Fruit fly (Drosophila melanogaster) whole organism, embryonic: ENCODE measurements around the gene CG7173.

Source experiments
- CG12219 ChIP-seq: fragments of 200-800 bp; sonication (Bioruptor generic); optimal IDR thresholded peaks from 3 replicates; lab custom pipeline; 2018; ENCODE audit warnings: missing biosample characterization, mild to moderate bottlenecking, missing genetic modification characterization
- CG12236 ChIP-seq: fragments of 200-800 bp; sonication (Bioruptor generic); optimal IDR thresholded peaks from 2 replicates; lab custom pipeline; 2016; ENCODE audit warnings: missing biosample characterization, missing genetic modification characterization
- CG12659 ChIP-seq: fragments of 200-800 bp; sonication (Bioruptor generic); optimal IDR thresholded peaks from 3 replicates; lab custom pipeline; 2017; ENCODE audit warnings: mild to moderate bottlenecking, missing biosample characterization, missing genetic modification reagents, missing genetic modification characterization
- CG17186 ChIP-seq: fragments of 200-800 bp; sonication (Bioruptor generic); optimal IDR thresholded peaks from 3 replicates; lab custom pipeline; 2017; ENCODE audit warnings: missing biosample characterization, missing genetic modification reagents, missing genetic modification characterization
- CG18011 ChIP-seq: fragments of 200-800 bp; sonication (Bioruptor generic); optimal IDR thresholded peaks from 2 replicates; lab custom pipeline; 2017; ENCODE audit warnings: missing biosample characterization, missing genetic modification characterization, mild to moderate bottlenecking, moderate library complexity, missing genotype
- CG18619 ChIP-seq: fragments of 200-800 bp; sonication (Bioruptor generic); optimal IDR thresholded peaks from 3 replicates; lab custom pipeline; 2017; ENCODE audit warnings: missing biosample characterization, mild to moderate bottlenecking, missing genetic modification characterization
- CG2712 ChIP-seq: fragments of 200-800 bp; optimal IDR thresholded peaks from 3 replicates; lab custom pipeline; 2019; ENCODE audit warnings: missing biosample characterization, mild to moderate bottlenecking, missing genetic modification characterization, moderate library complexity
- CG30403 ChIP-seq: fragments of 200-800 bp; sonication (Bioruptor generic); optimal IDR thresholded peaks from 3 replicates; lab custom pipeline; 2016; ENCODE audit warnings: missing biosample characterization, missing genetic modification characterization
- CG34224 ChIP-seq: fragments of 200-800 bp; sonication (Bioruptor generic); IDR thresholded peaks from 3 replicates; pipeline ENCODE4 v1.3.6; 2022; ENCODE audit warnings: missing biosample characterization, missing genetic modification characterization; ENCODE audit not compliant: partially characterized antibody
- CG3726 ChIP-seq: fragments of 200-800 bp; sonication (Bioruptor generic); IDR thresholded peaks from 3 replicates; pipeline ENCODE4, ENCODE4 v1.3.6; 2022; ENCODE audit warnings: missing biosample characterization, missing genetic modification characterization
- CG4424 ChIP-seq: fragments of 200-800 bp; sonication (Bioruptor generic); optimal IDR thresholded peaks from 3 replicates; lab custom pipeline; 2016; ENCODE audit warnings: missing biosample characterization, missing genetic modification characterization
- CG4820 ChIP-seq: fragments of 200-800 bp; sonication (Bioruptor generic); optimal IDR thresholded peaks from 3 replicates; lab custom pipeline; 2016; ENCODE audit warnings: missing biosample characterization, missing genetic modification characterization
- CG6272 ChIP-seq: fragments of 200-800 bp; sonication (Bioruptor generic); IDR thresholded peaks from 2 replicates; pipeline ENCODE4 v1.3.6; 2022; ENCODE audit warnings: missing biosample characterization, missing genetic modification characterization
- CG6791 ChIP-seq: fragments of 200-800 bp; sonication (Bioruptor generic); IDR thresholded peaks from 3 replicates; pipeline ENCODE4 v1.3.6; 2022; ENCODE audit warnings: missing biosample characterization, missing genetic modification characterization; ENCODE audit not compliant: partially characterized antibody
- CG7556 ChIP-seq: fragments of 200-800 bp; sonication (Bioruptor generic); optimal IDR thresholded peaks from 2 replicates; lab custom pipeline; 2017; ENCODE audit warnings: missing biosample characterization, mild to moderate bottlenecking, missing genetic modification characterization
- CG9437 ChIP-seq: fragments of 200-800 bp; sonication (Bioruptor generic); optimal IDR thresholded peaks from 2 replicates; lab custom pipeline; 2018; ENCODE audit warnings: missing biosample characterization, mild to moderate bottlenecking, missing genetic modification characterization
- CG9609 ChIP-seq: fragments of 200-800 bp; sonication (Bioruptor generic); optimal IDR thresholded peaks from 3 replicates; lab custom pipeline; 2016; ENCODE audit warnings: missing biosample characterization, missing genetic modification characterization
- Dek ChIP-seq: fragments of 200-800 bp; sonication (Bioruptor generic); optimal IDR thresholded peaks from 3 replicates; lab custom pipeline; 2019; ENCODE audit warnings: missing biosample characterization, mild to moderate bottlenecking, missing genetic modification characterization, moderate library complexity
- Dp ChIP-seq: fragments of 200-800 bp; sonication (Bioruptor generic); optimal IDR thresholded peaks from 2 replicates; lab custom pipeline; 2018; ENCODE audit warnings: missing biosample characterization, mild to moderate bottlenecking, missing genetic modification characterization, moderate library complexity
- Ets65A ChIP-seq: fragments of 200-800 bp; sonication (Bioruptor generic); peaks from one replicate; lab custom pipeline; 2016; ENCODE audit warnings: missing biosample characterization, missing genetic modification characterization
- Fer1 ChIP-seq: fragments of 200-800 bp; sonication (Bioruptor generic); optimal IDR thresholded peaks from 2 replicates; lab custom pipeline; 2017; ENCODE audit warnings: missing biosample characterization, mild to moderate bottlenecking, missing genetic modification characterization
- Fer2 ChIP-seq: fragments of 200-800 bp; sonication (Bioruptor generic); optimal IDR thresholded peaks from 2 replicates; lab custom pipeline; 2018; ENCODE audit warnings: missing biosample characterization, mild to moderate bottlenecking, missing genetic modification characterization, moderate library complexity
- Hr51 ChIP-seq, 2 experiments: fragments of 200-800 bp; sonication (Bioruptor generic); optimal IDR thresholded peaks; 2 replicates in 1 of 2; 3 replicates in 1 of 2; lab custom pipeline; 2016 to 2018; ENCODE audit warnings: missing biosample characterization in 2 of 2, missing genetic modification characterization in 2 of 2, mild to moderate bottlenecking in 1 of 2, moderate library complexity in 1 of 2
- Kr ChIP-seq: fragments of 200-800 bp; sonication (Bioruptor generic); optimal IDR thresholded peaks from 2 replicates; lab custom pipeline; 2017; ENCODE audit warnings: missing biosample characterization, mild to moderate bottlenecking, missing genetic modification characterization
- Lpt ChIP-seq: fragments of >200 bp; optimal IDR thresholded peaks from 2 replicates; lab custom pipeline; 2018; ENCODE audit warnings: missing biosample characterization, missing genetic modification characterization
- Mad ChIP-seq: fragments of 200-800 bp; sonication (Bioruptor generic); optimal IDR thresholded peaks from 2 replicates; lab custom pipeline; 2016; ENCODE audit warnings: missing biosample characterization, missing genetic modification characterization
- Med ChIP-seq: fragments of 200-800 bp; sonication (Bioruptor generic); peaks from one replicate; lab custom pipeline; 2016; ENCODE audit warnings: missing biosample characterization, missing genetic modification characterization, mild to moderate bottlenecking, inconsistent platforms, moderate library complexity
- Nf-YA ChIP-seq: fragments of 200-800 bp; sonication (Bioruptor generic); IDR thresholded peaks from 2 replicates; pipeline ENCODE4 v1.3.6; 2022; ENCODE audit warnings: missing biosample characterization, missing genetic modification characterization
- Oaz ChIP-seq: fragments of 200-800 bp; sonication (Bioruptor generic); IDR thresholded peaks from 2 replicates; pipeline ENCODE4 v1.3.6; 2022; ENCODE audit warnings: missing biosample characterization, missing genetic modification characterization
- Rfx ChIP-seq: fragments of 200-800 bp; sonication (Bioruptor generic); IDR thresholded peaks from 2 replicates; pipeline ENCODE4 v1.3.6; 2022; ENCODE audit warnings: missing biosample characterization, missing genetic modification characterization
- Sox100B ChIP-seq: fragments of 200-800 bp; sonication (Bioruptor generic); optimal IDR thresholded peaks from 3 replicates; lab custom pipeline; 2018; ENCODE audit warnings: missing biosample characterization, mild to moderate bottlenecking, missing genetic modification characterization
- Ssrp ChIP-seq: fragments of 200-800 bp; sonication (Bioruptor generic); optimal IDR thresholded peaks from 2 replicates; lab custom pipeline; 2018; ENCODE audit warnings: missing biosample characterization, mild to moderate bottlenecking, missing genetic modification characterization, moderate library complexity
- ara ChIP-seq: fragments of 200-800 bp; sonication (Bioruptor generic); IDR thresholded peaks from 2 replicates; pipeline ENCODE4 v1.3.6; 2022; ENCODE audit warnings: missing biosample characterization, missing genetic modification characterization
- ewg ChIP-seq: fragments of 200-800 bp; sonication (Bioruptor generic); optimal IDR thresholded peaks from 3 replicates; lab custom pipeline; 2017; ENCODE audit warnings: mild to moderate bottlenecking, missing biosample characterization, missing genetic modification reagents, missing genetic modification characterization
- gfzf ChIP-seq: fragments of 200-800 bp; sonication (Bioruptor generic); optimal IDR thresholded peaks from 2 replicates; lab custom pipeline; 2016; ENCODE audit warnings: missing biosample characterization, mild to moderate bottlenecking, missing genetic modification characterization, moderate library complexity
- grau ChIP-seq: fragments of 200-800 bp; optimal IDR thresholded peaks from 3 replicates; lab custom pipeline; 2019; ENCODE audit warnings: missing biosample characterization, mild to moderate bottlenecking, missing genetic modification characterization, moderate library complexity
- gsb-n ChIP-seq: fragments of 200-800 bp; sonication (Bioruptor generic); optimal IDR thresholded peaks from 3 replicates; lab custom pipeline; 2018; ENCODE audit warnings: missing biosample characterization, mild to moderate bottlenecking, missing genetic modification characterization
- kay ChIP-seq: fragments of 200-800 bp; sonication (Bioruptor generic); optimal IDR thresholded peaks from 2 replicates; lab custom pipeline; 2016; ENCODE audit warnings: missing biosample characterization, missing genetic modification characterization
- nau ChIP-seq: fragments of 200-800 bp; sonication (Bioruptor generic); optimal IDR thresholded peaks from 3 replicates; lab custom pipeline; 2017; ENCODE audit warnings: missing biosample characterization, mild to moderate bottlenecking, missing genetic modification characterization, missing genetic modification reagents
- pfk ChIP-seq: fragments of 200-800 bp; sonication (Bioruptor generic); optimal IDR thresholded peaks from 2 replicates; lab custom pipeline; 2018; ENCODE audit warnings: missing biosample characterization, mild to moderate bottlenecking, missing genetic modification characterization, moderate library complexity
- pho ChIP-seq: fragments of 200-800 bp; sonication (Bioruptor generic); optimal IDR thresholded peaks from 2 replicates; lab custom pipeline; 2016; ENCODE audit warnings: missing biosample characterization, missing genetic modification characterization
- pum ChIP-seq: fragments of 200-800 bp; sonication (Bioruptor generic); optimal IDR thresholded peaks from 2 replicates; lab custom pipeline; 2016; ENCODE audit warnings: missing biosample characterization, missing genetic modification characterization
- sens ChIP-seq: fragments of 200-800 bp; sonication (Bioruptor generic); peaks from one replicate; lab custom pipeline; 2016; ENCODE audit warnings: missing biosample characterization, missing genetic modification characterization
- trem ChIP-seq: fragments of 200-800 bp; optimal IDR thresholded peaks from 3 replicates; lab custom pipeline; 2019; ENCODE audit warnings: missing biosample characterization, mild to moderate bottlenecking, missing genetic modification characterization, moderate library complexity
- vvl ChIP-seq: fragments of 200-800 bp; sonication (Bioruptor generic); IDR thresholded peaks from 2 replicates; pipeline ENCODE4 v1.3.6; 2022; ENCODE audit warnings: missing biosample characterization, missing genetic modification characterization
- zen ChIP-seq: fragments of 200-800 bp; sonication (Bioruptor generic); optimal IDR thresholded peaks from 3 replicates; lab custom pipeline; 2018; ENCODE audit warnings: missing biosample characterization, mild to moderate bottlenecking, missing genetic modification characterization, moderate library complexity
- zf30C ChIP-seq: fragments of 200-800 bp; sonication (Bioruptor generic); optimal IDR thresholded peaks from 3 replicates; lab custom pipeline; 2018; ENCODE audit warnings: missing biosample characterization, mild to moderate bottlenecking, missing genetic modification characterization

CG7173 gene

dm6 chr3L:21523059-21523836 is 34.8 kb downstream of the CG7173 start, which contains the start of gene CG7611 (continued):
- TF ChIP-seq Fer2 (tag; lab: Kevin White, UChicago) (no peak), Ets65A (GFP tag; lab: Kevin White, UChicago) (no peak), zf30C (GFP tag; lab: Kevin White, UChicago) (no peak), CG6272 (no peak), CG12236 (no peak), Ssrp (no peak), CG18011 (no peak), nau (GFP tag; lab: Kevin White, UChicago) (no peak), Kr (peak; percentile 96), Nf-YA (GFP tag; lab: Robert Waterston, UW) (no peak), Lpt (GFP tag; lab: Kevin White, UChicago) (no peak), Oaz (GFP tag; lab: Robert Waterston, UW) (no peak), CG12659 (GFP tag; lab: Kevin White, UChicago) (no peak), gfzf (GFP tag; lab: Kevin White, UChicago) (peak; percentile 78), CG12219 (GFP tag; lab: Kevin White, UChicago) (no peak), Sox100B (GFP tag; lab: Kevin White, UChicago) (no peak), CG30403 (no peak), ara (no peak)

DNA sequence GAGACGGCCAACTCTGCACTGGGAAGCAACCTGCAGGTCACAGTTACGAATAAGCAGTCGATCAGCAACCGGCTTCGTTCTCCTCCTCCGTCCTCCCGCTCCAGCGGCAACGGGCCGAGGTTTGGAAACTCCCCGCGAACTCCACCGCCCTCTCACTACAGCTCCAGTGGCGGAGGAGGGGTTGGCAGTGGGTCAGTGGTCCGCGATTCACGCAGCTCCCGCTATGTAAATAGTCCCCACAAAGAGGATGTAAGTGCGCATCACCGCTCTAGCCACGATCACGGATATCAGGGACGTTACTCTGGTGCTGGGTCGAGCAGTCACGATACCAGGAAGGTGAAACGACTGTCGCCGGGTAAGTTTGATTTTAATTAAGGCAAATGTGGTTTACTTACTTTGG is 39.7 kb downstream of the CG7173 start:
- TF ChIP-seq Ets65A (GFP tag; lab: Kevin White, UChicago) (peak; percentile 91), CG2712 (tag; lab: Kevin White, UChicago) (no peak), Dek (no peak), Mad (GFP tag; lab: Kevin White, UChicago) (no peak), CG6791 (0 out of 3 replicates have a peak, but pooled peaks have one; percentile 15), CG9609 (no peak), CG17186 (GFP tag; lab: Kevin White, UChicago) (no peak), pum (no peak), CG3726 (GFP tag; lab: Robert Waterston, UW) (no peak), Dp (no peak), Med (GFP tag; lab: Kevin White, UChicago) (peak; percentile 30), pfk (GFP tag; lab: Kevin White, UChicago) (no peak)
- TF ChIP-seq, all 482 proteins: peak for 3

- TF ChIP-seq trem (tag; lab: Kevin White, UChicago) (peak; percentile 68), gfzf (GFP tag; lab: Kevin White, UChicago) (peak; percentile 95), CG7556 (GFP tag; lab: Kevin White, UChicago) (peak; percentile 8), Hr51 (GFP tag; optimal IDR thresholded peaks at IDR 0.05; lab: Kevin White, UChicago) (peak in 1 of 2 experiments; percentile 24), CG4820 (peak; percentile 36), CG18619 (GFP tag; lab: Kevin White, UChicago) (no peak), CG4424 (GFP tag; lab: Kevin White, UChicago) (peak; percentile 33), CG2712 (tag; lab: Kevin White, UChicago) (peak; percentile 29), ewg (GFP tag; lab: Kevin White, UChicago) (no peak), grau (peak; percentile 3), Fer1 (peak; percentile 17), pho (peak; percentile 6), Nf-YA (GFP tag; lab: Robert Waterston, UW) (no peak), kay (no peak), CG9437 (peak; percentile 12), CG34224 (peak; percentile 10; the same call in 1 of the 3 replicates), vvl (GFP tag; lab: Robert Waterston, UW) (peak; percentile 42), Rfx (GFP tag; lab: Robert Waterston, UW) (0 out of 2 replicates have a peak, but pooled peaks have one; percentile 7), sens (GFP tag; lab: Kevin White, UChicago) (peak; percentile 86), gsb-n (tag; lab: Kevin White, UChicago) (peak; percentile 38), zen (tag; lab: Kevin White, UChicago) (peak; percentile 26)
Measured at dm6 chr3L:21516716-21517266, 41.2 kb downstream of the CG7173 start.
